Worm (Caenorhabditis elegans): ENCODE data around the gene ule-3.
A peak's percentile ranks its signal among the peaks of the same experiment; 100 is the strongest.

Gene ule-3

DNA sequence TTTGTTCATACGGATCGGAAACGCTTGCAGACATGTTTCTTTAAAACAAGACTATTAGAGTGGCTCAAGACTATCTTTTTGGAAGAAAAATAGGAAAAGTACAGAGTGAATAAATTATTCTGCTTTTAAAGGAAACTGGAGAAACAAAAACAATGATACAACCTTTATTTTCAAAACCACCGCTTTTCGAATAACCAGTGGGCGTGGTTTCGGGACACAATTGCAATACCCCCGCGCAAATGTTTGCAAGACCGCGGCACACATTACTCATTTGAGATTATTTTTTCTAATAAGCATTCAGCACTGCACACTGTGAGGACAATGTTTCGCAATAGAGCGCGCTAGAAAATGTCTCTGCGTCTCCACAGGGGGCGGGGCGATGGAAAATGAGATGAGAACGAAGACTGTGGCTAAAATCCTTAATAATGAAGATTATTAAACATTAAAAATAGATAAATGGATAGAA lies 14.3 kb downstream of the ule-3 start, which contains the start of gene plrg-1 (continued):
- TF ChIP-seq blmp-1 (tag; optimal IDR thresholded peaks at IDR 0.05), result peak; percentile 74
- peak; percentile 51 for TF ChIP-seq aly-2 (tag; optimal IDR thresholded peaks at IDR 0.05)
- peak; percentile 94 for TF ChIP-seq nhr-71 (tag; optimal IDR thresholded peaks at IDR 0.05)
- peak; percentile 45 for TF ChIP-seq fkh-4 (tag; optimal IDR thresholded peaks at IDR 0.05; ENCODE audit: borderline replicate concordance)
- peak; percentile 72 for TF ChIP-seq fkh-8 (tag; optimal IDR thresholded peaks at IDR 0.05)
- peak; percentile 50 for TF ChIP-seq F16B12.6 (tag; optimal IDR thresholded peaks at IDR 0.05)
- peak in 3 of 6 experiments; percentile 7 to 68 (median 47) for TF ChIP-seq elt-3 (tag; optimal IDR thresholded peaks at IDR 0.05)
- no peak for TF ChIP-seq pag-3 (tag; optimal IDR thresholded peaks at IDR 0.05; ENCODE audit: borderline replicate concordance, insufficient read depth)
- TF ChIP-seq lsy-2 (tag; optimal IDR thresholded peaks at IDR 0.05), result peak; percentile 83 to 86
- peak; percentile 80 for TF ChIP-seq lin-39 (tag; optimal IDR thresholded peaks at IDR 0.05)
- TF ChIP-seq zip-4 (GFP tag; optimal IDR thresholded peaks at IDR 0.05), result peak; percentile 93
- peak; percentile 75 for TF ChIP-seq irx-1 (tag; optimal IDR thresholded peaks at IDR 0.05)
- peak; percentile 69 for TF ChIP-seq sup-37 (GFP tag; optimal IDR thresholded peaks at IDR 0.05)
- TF ChIP-seq Y116A8C.19 (tag; optimal IDR thresholded peaks at IDR 0.05; ENCODE audit: borderline replicate concordance), result no peak
- peak in 1 of 2 experiments; percentile 78 for TF ChIP-seq mdl-1 (tag; optimal IDR thresholded peaks at IDR 0.05)
- TF ChIP-seq nhr-19 (GFP tag; conservative IDR thresholded peaks at IDR 0.05), result peak; percentile 93
- TF ChIP-seq nhr-85 (tag), result peak; percentile 92
- TF ChIP-seq pax-3 (tag; optimal IDR thresholded peaks at IDR 0.05), result peak; percentile 74
- TF ChIP-seq pqm-1 (tag; optimal IDR thresholded peaks at IDR 0.05), result no peak
- peak in 1 of 2 experiments; percentile 48 for TF ChIP-seq egl-27 (tag; optimal IDR thresholded peaks at IDR 0.05)
- no peak for TF ChIP-seq efl-3 (GFP tag; optimal IDR thresholded peaks at IDR 0.05)
- peak; percentile 75 for TF ChIP-seq grh-1 (GFP tag; IDR thresholded peaks at IDR 0.05)
- peak; percentile 77 for TF ChIP-seq mab-9 (GFP tag; IDR thresholded peaks at IDR 0.05)
- peak; percentile 81 for TF ChIP-seq lin-13 (GFP tag; optimal IDR thresholded peaks at IDR 0.05)
- TF ChIP-seq ces-1 (GFP tag; optimal IDR thresholded peaks at IDR 0.05), result peak; percentile 14
- TF ChIP-seq skn-1 (tag; optimal IDR thresholded peaks at IDR 0.05), result peak; percentile 90
- TF ChIP-seq ceh-8 (GFP tag; optimal IDR thresholded peaks at IDR 0.05), result peak; percentile 83
- TF ChIP-seq ztf-11 (tag; optimal IDR thresholded peaks at IDR 0.05), result peak in 1 of 2 experiments; percentile 77
- TF ChIP-seq fos-1 (tag; optimal IDR thresholded peaks at IDR 0.05), result peak; percentile 71
- TF ChIP-seq hlh-4 (tag; optimal IDR thresholded peaks at IDR 0.05), result no peak
- peak; percentile 87 for TF ChIP-seq lin-15B (tag; optimal IDR thresholded peaks at IDR 0.05)
- no peak for TF ChIP-seq C04F5.9 (tag; optimal IDR thresholded peaks at IDR 0.05)
- TF ChIP-seq C16A3.4 (tag; optimal IDR thresholded peaks at IDR 0.05), result peak; percentile 87
- peak; percentile 80 to 86 for TF ChIP-seq efl-1 (optimal IDR thresholded peaks at IDR 0.05)
- peak; percentile 79 to 98 for TF ChIP-seq efl-1 (GFP tag; optimal IDR thresholded peaks at IDR 0.05 in 1 of 2)
- TF ChIP-seq nhr-84 (tag; optimal IDR thresholded peaks at IDR 0.05), result no peak
- peak; percentile 45 for TF ChIP-seq ceh-63 (GFP tag; optimal IDR thresholded peaks at IDR 0.05)
- TF ChIP-seq nhr-28 (tag; optimal IDR thresholded peaks at IDR 0.05), result no peak
- peak; percentile 26 for TF ChIP-seq ama-1 (optimal IDR thresholded peaks at IDR 0.05)
- peak; percentile 91 for TF ChIP-seq mep-1 (tag; optimal IDR thresholded peaks at IDR 0.05)
- no peak for TF ChIP-seq unc-30 (tag; optimal IDR thresholded peaks at IDR 0.05)
- TF ChIP-seq nhr-90 (tag; optimal IDR thresholded peaks at IDR 0.05; ENCODE audit: poor library complexity), result peak; percentile 89
- TF ChIP-seq nhr-12 (tag; optimal IDR thresholded peaks at IDR 0.05), result no peak

DNA sequence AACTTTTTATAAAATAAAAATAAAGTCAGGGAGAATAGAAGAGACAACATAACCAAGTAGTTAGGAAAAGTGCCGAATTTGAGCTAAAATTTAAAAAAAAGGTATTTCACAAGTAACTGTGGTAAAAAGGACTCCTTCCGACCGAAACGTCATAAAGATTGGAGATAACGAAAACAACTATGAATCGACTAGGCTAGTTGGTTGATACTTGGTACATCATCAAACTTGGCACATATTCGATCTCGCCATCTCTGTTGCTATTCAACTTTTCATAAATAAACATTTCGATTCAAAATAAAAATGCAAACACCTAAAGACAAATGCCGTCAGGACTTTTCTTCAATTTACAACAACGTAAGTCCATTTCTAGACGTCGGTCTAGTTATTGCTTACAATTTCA lies 18.2 kb downstream of the ule-3 start, which contains the start of gene C29A12.22:
C29A12.22 (plus strand) TSS at position 301 of the 400 bp plus-strand sequence.
- TF ChIP-seq elt-3 (tag; optimal IDR thresholded peaks at IDR 0.05) (no peak), unc-130 (tag; optimal IDR thresholded peaks at IDR 0.05) (no peak), blmp-1 (tag; optimal IDR thresholded peaks at IDR 0.05) (no peak), zag-1 (tag; optimal IDR thresholded peaks at IDR 0.05) (no peak), tbx-2 (tag; optimal IDR thresholded peaks at IDR 0.05) (no peak), nhr-47 (tag; optimal IDR thresholded peaks at IDR 0.05) (no peak), unc-30 (tag; optimal IDR thresholded peaks at IDR 0.05) (no peak), C16A3.4 (tag; optimal IDR thresholded peaks at IDR 0.05) (no peak), ztf-4 (tag; optimal IDR thresholded peaks at IDR 0.05) (no peak), lin-35 (GFP tag; optimal IDR thresholded peaks at IDR 0.05) (no peak), ets-5 (GFP tag; IDR thresholded peaks at IDR 0.05) (no peak), mef-2 (tag; optimal IDR thresholded peaks at IDR 0.05) (no peak), nhr-76 (tag; optimal IDR thresholded peaks at IDR 0.05) (no peak), snu-23 (GFP tag; optimal IDR thresholded peaks at IDR 0.05) (no peak)
